Fruit fly (Drosophila melanogaster): ENCODE measurements around the gene CG32022.

Gene CG32022

DNA sequence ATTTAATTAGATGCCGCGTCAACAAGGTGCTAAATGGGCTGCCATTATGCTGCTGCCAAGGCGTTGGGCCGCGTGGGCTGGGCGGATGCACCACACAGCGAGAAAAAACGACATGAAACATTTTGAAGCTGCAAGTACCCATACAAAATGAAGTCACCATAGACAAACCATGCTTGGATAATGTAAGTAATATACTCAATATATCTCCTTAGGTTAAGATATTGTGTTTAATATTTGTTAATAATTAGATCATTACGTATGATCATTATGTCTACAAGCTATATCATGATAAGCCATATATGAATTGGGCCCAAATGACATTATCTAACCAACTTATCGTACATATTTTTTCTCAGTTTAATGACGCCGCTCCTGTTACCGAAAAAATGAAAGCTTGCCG lies 5.1 kb downstream of the CG32022 start:
- TF ChIP-seq insv (optimal IDR thresholded peaks at IDR 0.05) = no peak
- TF ChIP-seq Myc (optimal IDR thresholded peaks at IDR 0.05) = no peak

dm6 chr3L:8712913-8713312 lies 8.2 kb downstream of the CG32022 start:
- TF ChIP-seq Myc (optimal IDR thresholded peaks at IDR 0.05) (no peak), psq (optimal IDR thresholded peaks at IDR 0.05) (no peak), insv (optimal IDR thresholded peaks at IDR 0.05) (no peak), h (optimal IDR thresholded peaks at IDR 0.05) (no peak), Sin3A (optimal IDR thresholded peaks at IDR 0.05) (no peak), ttk (optimal IDR thresholded peaks at IDR 0.05) (no peak)

- TF ChIP-seq Sin3A (optimal IDR thresholded peaks at IDR 0.05) = no peak
- no peak for TF ChIP-seq insv (optimal IDR thresholded peaks at IDR 0.05)
- no peak for TF ChIP-seq Myc (optimal IDR thresholded peaks at IDR 0.05)
- no peak for TF ChIP-seq h (optimal IDR thresholded peaks at IDR 0.05)
- TF ChIP-seq ttk (optimal IDR thresholded peaks at IDR 0.05) = no peak
These were observed 12.2 kb downstream of the CG32022 start for dm6 chr3L:8708856-8709255.

dm6 chr3L:8707821-8708220 lies 13.3 kb downstream of the CG32022 start:
- TF ChIP-seq h (optimal IDR thresholded peaks at IDR 0.05) = no peak
- no peak for TF ChIP-seq psq (optimal IDR thresholded peaks at IDR 0.05)
- no peak for TF ChIP-seq Myc (optimal IDR thresholded peaks at IDR 0.05)
- no peak for TF ChIP-seq insv (optimal IDR thresholded peaks at IDR 0.05)
- no peak for TF ChIP-seq Sin3A (optimal IDR thresholded peaks at IDR 0.05)
- no peak for TF ChIP-seq ttk (optimal IDR thresholded peaks at IDR 0.05)

- TF ChIP-seq Sin3A (optimal IDR thresholded peaks at IDR 0.05) (no peak), ttk (optimal IDR thresholded peaks at IDR 0.05) (no peak), h (optimal IDR thresholded peaks at IDR 0.05) (no peak)
These were observed 14.0 kb downstream of the CG32022 start for dm6 chr3L:8707075-8707474.

- TF ChIP-seq insv (optimal IDR thresholded peaks at IDR 0.05) = no peak
- no peak for TF ChIP-seq h (optimal IDR thresholded peaks at IDR 0.05)
- no peak for TF ChIP-seq ttk (optimal IDR thresholded peaks at IDR 0.05)
- TF ChIP-seq Myc (optimal IDR thresholded peaks at IDR 0.05) = no peak
- TF ChIP-seq psq (optimal IDR thresholded peaks at IDR 0.05) = no peak
- TF ChIP-seq Sin3A (optimal IDR thresholded peaks at IDR 0.05) = no peak
These were observed 16.2 kb downstream of the CG32022 start for dm6 chr3L:8704713-8705412.

dm6 chr3L:8703707-8704236 lies 17.3 kb downstream of the CG32022 start:
- TF ChIP-seq Sin3A (optimal IDR thresholded peaks at IDR 0.05) (no peak), Myc (optimal IDR thresholded peaks at IDR 0.05) (no peak), h (optimal IDR thresholded peaks at IDR 0.05) (no peak)

DNA sequence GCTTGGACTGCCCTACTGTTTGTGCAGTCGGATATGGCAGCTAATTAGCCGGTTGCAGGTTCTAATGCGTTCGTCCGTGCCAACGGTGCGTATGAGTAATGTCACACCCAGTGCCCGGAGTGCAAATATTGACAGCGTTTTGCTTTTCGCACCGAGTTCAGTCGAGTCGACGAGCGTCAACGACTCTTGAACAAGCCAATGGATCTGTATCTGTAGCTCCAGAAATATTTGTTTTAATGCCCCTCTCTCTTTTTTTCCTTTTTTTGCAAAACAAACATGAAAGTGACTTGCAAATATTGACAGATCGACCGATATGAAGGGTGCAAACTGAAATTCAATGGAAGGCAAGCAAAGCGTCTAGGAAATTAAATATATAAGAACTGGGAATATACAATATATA lies 18.6 kb downstream of the CG32022 start:
- no peak for TF ChIP-seq Myc (optimal IDR thresholded peaks at IDR 0.05)
- no peak for TF ChIP-seq Sin3A (optimal IDR thresholded peaks at IDR 0.05)
- TF ChIP-seq ttk (optimal IDR thresholded peaks at IDR 0.05) = no peak
- no peak for TF ChIP-seq psq (optimal IDR thresholded peaks at IDR 0.05)
- no peak for TF ChIP-seq insv (optimal IDR thresholded peaks at IDR 0.05)
- no peak for TF ChIP-seq h (optimal IDR thresholded peaks at IDR 0.05)

- TF ChIP-seq Sin3A (optimal IDR thresholded peaks at IDR 0.05) = no peak
- TF ChIP-seq Myc (optimal IDR thresholded peaks at IDR 0.05) = no peak
- TF ChIP-seq h (optimal IDR thresholded peaks at IDR 0.05) = no peak
- TF ChIP-seq psq (optimal IDR thresholded peaks at IDR 0.05) = no peak
- TF ChIP-seq ttk (optimal IDR thresholded peaks at IDR 0.05) = no peak
- no peak for TF ChIP-seq insv (optimal IDR thresholded peaks at IDR 0.05)
These were observed 19.2 kb downstream of the CG32022 start for dm6 chr3L:8701697-8702349.

dm6 chr3L:8700643-8701208 lies 20.3 kb downstream of the CG32022 start:
- TF ChIP-seq Myc (optimal IDR thresholded peaks at IDR 0.05) (no peak), psq (optimal IDR thresholded peaks at IDR 0.05) (no peak), h (optimal IDR thresholded peaks at IDR 0.05) (no peak), Sin3A (optimal IDR thresholded peaks at IDR 0.05) (no peak), insv (optimal IDR thresholded peaks at IDR 0.05) (no peak), ttk (optimal IDR thresholded peaks at IDR 0.05) (no peak)

DNA sequence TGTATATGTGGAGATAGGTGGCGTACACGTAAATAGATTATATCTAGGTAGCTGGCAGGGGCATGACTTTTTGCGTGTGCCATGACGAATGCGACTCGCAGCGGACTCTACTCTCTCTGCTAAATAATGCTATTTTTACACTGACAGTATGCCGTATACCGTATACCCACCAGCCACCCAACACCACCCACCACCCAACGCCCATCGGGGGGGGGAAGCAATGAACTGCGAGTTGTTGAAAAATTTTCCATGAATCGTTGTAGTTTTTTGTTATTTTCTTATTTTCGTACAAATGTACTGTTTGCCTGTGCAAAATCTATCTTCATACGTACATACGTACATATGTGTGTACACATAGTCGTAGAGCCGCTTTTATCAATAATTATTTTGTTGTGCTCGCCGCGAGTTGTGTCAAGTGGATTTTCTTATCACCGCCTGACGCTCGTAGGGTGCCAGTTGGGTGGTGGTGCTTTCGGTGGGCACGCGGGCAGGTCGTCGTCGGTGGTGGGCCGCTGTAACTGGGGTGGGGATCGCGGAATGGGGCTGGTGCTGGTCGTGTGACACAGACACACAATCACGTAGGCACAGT lies 20.9 kb downstream of the CG32022 start:
- no peak for TF ChIP-seq Sin3A (optimal IDR thresholded peaks at IDR 0.05)
- peak; percentile 16 for TF ChIP-seq h (optimal IDR thresholded peaks at IDR 0.05)

- TF ChIP-seq Myc (optimal IDR thresholded peaks at IDR 0.05) (no peak), psq (optimal IDR thresholded peaks at IDR 0.05) (no peak), insv (optimal IDR thresholded peaks at IDR 0.05) (no peak), ttk (optimal IDR thresholded peaks at IDR 0.05) (no peak), Sin3A (optimal IDR thresholded peaks at IDR 0.05) (no peak), h (optimal IDR thresholded peaks at IDR 0.05) (no peak)
These were observed 21.5 kb downstream of the CG32022 start for dm6 chr3L:8699612-8700011.

Measured in Kc167 (cell line).